Fruit fly (Drosophila melanogaster) whole organism, wandering third instar larva: ENCODE results near the gene CG32110.

Source experiments
- Abd-B ChIP-seq: fragments of >200 bp; optimal IDR thresholded peaks from 2 replicates; lab custom pipeline; 2017; ENCODE audit warnings: missing biosample characterization, missing genetic modification characterization
- CG32264 ChIP-seq: fragments of 200-800 bp; sonication (Bioruptor generic); optimal IDR thresholded peaks from 2 replicates; lab custom pipeline; 2016; ENCODE audit warnings: missing biosample characterization, missing genetic modification characterization
- CG9705 ChIP-seq: fragments of 200-800 bp; sonication (Bioruptor generic); optimal IDR thresholded peaks from 2 replicates; lab custom pipeline; 2018; ENCODE audit warnings: missing biosample characterization, mild to moderate bottlenecking, missing genetic modification characterization
- CrebA ChIP-seq: fragments of 200-800 bp; sonication (Bioruptor generic); optimal IDR thresholded peaks from 2 replicates; lab custom pipeline; 2016; ENCODE audit warnings: missing biosample characterization, mild to moderate bottlenecking, missing genetic modification characterization, borderline replicate concordance
- Dfd ChIP-seq: fragments of >200 bp; optimal IDR thresholded peaks from 2 replicates; lab custom pipeline; 2017; ENCODE audit warnings: missing biosample characterization, missing genetic modification characterization
- Dif ChIP-seq: fragments of 200-275, 200-300 bp; sonication (Bioruptor generic); optimal IDR thresholded peaks from 2 replicates; lab custom pipeline; 2018; ENCODE audit warnings: missing biosample characterization, missing genetic modification characterization; ENCODE audit not compliant: partially characterized antibody
- GATAd ChIP-seq: sonication (Bioruptor generic); optimal IDR thresholded peaks from 2 replicates; lab custom pipeline; 2016; ENCODE audit warnings: missing biosample characterization, missing genetic modification characterization
- HLH106 ChIP-seq: fragments of 200-800 bp; optimal IDR thresholded peaks from 3 replicates; lab custom pipeline; 2019; ENCODE audit warnings: missing biosample characterization, mild to moderate bottlenecking, missing genetic modification characterization, moderate library complexity
- Hnf4 ChIP-seq: fragments of 200-800 bp; sonication (Bioruptor generic); optimal IDR thresholded peaks from 2 replicates; lab custom pipeline; 2016; ENCODE audit warnings: missing biosample characterization, mild to moderate bottlenecking, missing genetic modification characterization
- Hr78 ChIP-seq: fragments of >200 bp; optimal IDR thresholded peaks from 2 replicates; lab custom pipeline; 2017; ENCODE audit warnings: missing biosample characterization, missing genetic modification characterization
- Hr83 ChIP-seq: fragments of 200-300 bp; sonication (Bioruptor generic); optimal IDR thresholded peaks from 2 replicates; lab custom pipeline; 2016; ENCODE audit warnings: missing biosample characterization, mild to moderate bottlenecking, missing genetic modification characterization, moderate library complexity; ENCODE audit not compliant: poor library complexity, severe bottlenecking
- Mio ChIP-seq: sonication (Bioruptor generic); optimal IDR thresholded peaks from 2 replicates; lab custom pipeline; 2016; ENCODE audit warnings: missing biosample characterization, missing genetic modification characterization
- Myc ChIP-seq: fragments of >200 bp; optimal IDR thresholded peaks from 2 replicates; lab custom pipeline; 2017
- N ChIP-seq: fragments of >200 bp; optimal IDR thresholded peaks from 2 replicates; lab custom pipeline; 2018; ENCODE audit warnings: missing biosample characterization, missing external identifiers, missing genetic modification characterization
- OdsH ChIP-seq: fragments of 200-800 bp; sonication (Bioruptor generic); optimal IDR thresholded peaks from 2 replicates; lab custom pipeline; 2016; ENCODE audit warnings: missing biosample characterization, mild to moderate bottlenecking, missing genetic modification characterization
- Rel ChIP-seq, 2 experiments: fragments of 200-800 bp; sonication (Bioruptor generic) in 1 of 2; optimal IDR thresholded peaks; 2 replicates in 1 of 2; 3 replicates in 1 of 2; lab custom pipeline; 2016 to 2019; ENCODE audit warnings: mild to moderate bottlenecking in 2 of 2, missing biosample characterization in 2 of 2, missing genetic modification characterization in 2 of 2, moderate library complexity in 1 of 2
- Sp1 ChIP-seq: fragments of 200-800 bp; sonication (Bioruptor generic); optimal IDR thresholded peaks from 3 replicates; lab custom pipeline; 2019; ENCODE audit warnings: missing biosample characterization, mild to moderate bottlenecking, missing genetic modification characterization, moderate library complexity
- br ChIP-seq: fragments of 200-800 bp; sonication (Bioruptor generic); optimal IDR thresholded peaks from 2 replicates; lab custom pipeline; 2016; ENCODE audit warnings: missing biosample characterization, missing genetic modification characterization
- brk ChIP-seq: fragments of 200-800 bp; sonication (Bioruptor generic); optimal IDR thresholded peaks from 2 replicates; lab custom pipeline; 2016; ENCODE audit warnings: missing biosample characterization, mild to moderate bottlenecking, missing genetic modification characterization
- dmrt93B ChIP-seq: fragments of 200-800 bp; sonication (Bioruptor generic); optimal IDR thresholded peaks from 2 replicates; lab custom pipeline; 2018; ENCODE audit warnings: missing biosample characterization, mild to moderate bottlenecking, missing genetic modification characterization
- dsf ChIP-seq: sonication (Bioruptor generic); optimal IDR thresholded peaks from 2 replicates; lab custom pipeline; 2016; ENCODE audit warnings: missing biosample characterization, missing genetic modification characterization, borderline replicate concordance
- foxo ChIP-seq, 2 experiments: fragments of 200-800 bp; sonication (Bioruptor generic); optimal IDR thresholded peaks; 2 replicates in 1 of 2; 3 replicates in 1 of 2; lab custom pipeline; 2016 to 2017; ENCODE audit warnings: missing biosample characterization in 2 of 2, missing genetic modification characterization in 2 of 2
- fru ChIP-seq: fragments of 200-800 bp; sonication (Bioruptor generic); optimal IDR thresholded peaks from 3 replicates; lab custom pipeline; 2016; ENCODE audit warnings: missing biosample characterization, mild to moderate bottlenecking, missing genetic modification characterization
- lola ChIP-seq: fragments of >200 bp; optimal IDR thresholded peaks from 2 replicates; lab custom pipeline; 2017; ENCODE audit warnings: missing biosample characterization, missing genetic modification characterization
- pan ChIP-seq: fragments of >200 bp; optimal IDR thresholded peaks from 2 replicates; lab custom pipeline; 2017
- psq ChIP-seq: fragments of 200-800 bp; sonication (Bioruptor generic); optimal IDR thresholded peaks from 3 replicates; lab custom pipeline; 2017; ENCODE audit warnings: missing biosample characterization, mild to moderate bottlenecking, missing genetic modification characterization, moderate library complexity
- rgr ChIP-seq: fragments of 200-800 bp; sonication (Bioruptor generic); optimal IDR thresholded peaks from 3 replicates; lab custom pipeline; 2016; ENCODE audit warnings: missing biosample characterization, mild to moderate bottlenecking, missing genetic modification characterization
- sage ChIP-seq: fragments of 200-800 bp; sonication (Bioruptor generic); optimal IDR thresholded peaks from 2 replicates; lab custom pipeline; 2016; ENCODE audit warnings: missing biosample characterization, mild to moderate bottlenecking, missing genetic modification characterization
- tai ChIP-seq: sonication (Bioruptor generic); optimal IDR thresholded peaks from 2 replicates; lab custom pipeline; 2016; ENCODE audit warnings: missing biosample characterization, missing genetic modification characterization
- usp ChIP-seq: fragments of >200 bp; optimal IDR thresholded peaks from 2 replicates; lab custom pipeline; 2017; ENCODE audit warnings: missing biosample characterization, missing genetic modification characterization
- woc ChIP-seq: sonication (Bioruptor generic); optimal IDR thresholded peaks from 2 replicates; lab custom pipeline; 2016; ENCODE audit warnings: missing biosample characterization, mild to moderate bottlenecking, missing genetic modification characterization

CG32110 gene

dm6 chr3L:12832355-12832881 is 23.9 kb downstream of the CG32110 start (continued):
- TF ChIP-seq GATAd (GFP tag; lab: Kevin White, UChicago), result no peak
- TF ChIP-seq Abd-B (GFP tag; lab: Kevin White, UChicago), result no peak
- TF ChIP-seq Hnf4, result no peak

- TF ChIP-seq pan (lab: Kevin White, UChicago), result no peak
- no peak for TF ChIP-seq Hnf4
- TF ChIP-seq Hr78, result no peak
- no peak for TF ChIP-seq Abd-B (GFP tag; lab: Kevin White, UChicago)
- TF ChIP-seq br (GFP tag; lab: Kevin White, UChicago), result no peak
- TF ChIP-seq OdsH (GFP tag; lab: Kevin White, UChicago), result no peak
- TF ChIP-seq Hr83, result no peak
- TF ChIP-seq Sp1, result no peak
- no peak for TF ChIP-seq psq
- TF ChIP-seq usp, result no peak
Measured at dm6 chr3L:12833354-12833753, 24.8 kb downstream of the CG32110 start.

- TF ChIP-seq Mio (GFP tag; lab: Kevin White, UChicago) (no peak), sage (no peak), Myc (lab: Kevin White, UChicago) (no peak), CG9705 (GFP tag; lab: Kevin White, UChicago) (no peak), fru (GFP tag; lab: Kevin White, UChicago) (no peak), foxo (GFP tag; optimal IDR thresholded peaks at IDR 0.05; lab: Kevin White, UChicago) (no peak), woc (GFP tag; lab: Kevin White, UChicago) (no peak), Sp1 (no peak), CrebA (no peak), N (GFP tag; lab: Kevin White, UChicago) (no peak), tai (GFP tag; lab: Kevin White, UChicago) (no peak), usp (no peak)
Measured at dm6 chr3L:12833864-12834525, 25.5 kb downstream of the CG32110 start.

dm6 chr3L:12834526-12835213 is 26.1 kb downstream of the CG32110 start:
- TF ChIP-seq Dif (GFP tag; lab: Kevin White, UChicago), result no peak
- TF ChIP-seq CG32264 (GFP tag; lab: Kevin White, UChicago), result no peak
- no peak for TF ChIP-seq Mio (GFP tag; lab: Kevin White, UChicago)
- TF ChIP-seq Hnf4, result no peak
- no peak for TF ChIP-seq dsf
- no peak for TF ChIP-seq brk
- TF ChIP-seq Dfd, result no peak
- TF ChIP-seq br (GFP tag; lab: Kevin White, UChicago), result no peak
- no peak for TF ChIP-seq Hr78
- TF ChIP-seq CrebA, result no peak
- no peak for TF ChIP-seq dmrt93B (GFP tag; lab: Kevin White, UChicago)
- TF ChIP-seq N (GFP tag; lab: Kevin White, UChicago), result no peak
- TF ChIP-seq woc (GFP tag; lab: Kevin White, UChicago), result no peak
- TF ChIP-seq tai (GFP tag; lab: Kevin White, UChicago), result no peak
- TF ChIP-seq sage, result no peak
- no peak for TF ChIP-seq lola
- TF ChIP-seq HLH106 (tag; lab: Kevin White, UChicago), result no peak
- no peak for TF ChIP-seq Myc (lab: Kevin White, UChicago)

- TF ChIP-seq rgr (GFP tag; lab: Kevin White, UChicago) (peak; percentile 18), Myc (lab: Kevin White, UChicago) (peak; percentile 67), usp (no peak), Rel (GFP tag; optimal IDR thresholded peaks at IDR 0.05; lab: Kevin White, UChicago) (no peak), Rel (tag; optimal IDR thresholded peaks at IDR 0.05; lab: Kevin White, UChicago) (peak; percentile 28), fru (GFP tag; lab: Kevin White, UChicago) (no peak), CG32264 (GFP tag; lab: Kevin White, UChicago) (no peak), Hr83 (no peak), psq (no peak), N (GFP tag; lab: Kevin White, UChicago) (no peak), Abd-B (GFP tag; lab: Kevin White, UChicago) (no peak)
Measured at dm6 chr3L:12835511-12836479, 27.3 kb downstream of the CG32110 start.
